Worm (Caenorhabditis elegans) whole organism, early embryonic: Measurements from ENCODE around the gene D1005.5.

Experiments used
- B0310.2 ChIP-seq: sonication (generic microtip); optimal IDR thresholded peaks from 2 replicates; lab custom pipeline; 2016; ENCODE audit warnings: mild to moderate bottlenecking, missing genetic modification characterization, missing compliant biosample characterization
- F13C5.2 ChIP-seq: sonication (generic microtip); optimal IDR thresholded peaks from 2 replicates; lab custom pipeline; 2017; ENCODE audit warnings: mild to moderate bottlenecking, missing genetic modification characterization, inconsistent platforms, missing compliant biosample characterization
- aly-1 ChIP-seq: sonication (generic microtip); optimal IDR thresholded peaks from 2 replicates; lab custom pipeline; 2016; ENCODE audit warnings: missing genetic modification characterization, missing compliant biosample characterization
- ama-1 ChIP-seq: fragments of 150-350 bp; optimal IDR thresholded peaks from 2 replicates; lab custom pipeline; 2014
- ets-7 ChIP-seq: sonication (generic microtip); optimal IDR thresholded peaks from 2 replicates; lab custom pipeline; 2016; ENCODE audit warnings: missing genotype, missing genetic modification characterization, missing compliant biosample characterization
- flt-1 ChIP-seq: fragments of 200-800 bp; sonication (Bioruptor generic); IDR thresholded peaks from 2 replicates; pipeline ENCODE4 v1.3.6; 2022; ENCODE audit warnings: missing genetic modification characterization, missing compliant biosample characterization
- hnd-1 ChIP-seq: sonication (generic microtip); optimal IDR thresholded peaks from 2 replicates; lab custom pipeline; 2016; ENCODE audit warnings: missing genetic modification characterization, missing compliant biosample characterization
- sea-1 ChIP-seq: fragments of 200-800 bp; sonication (Bioruptor generic); conservative IDR thresholded peaks from 2 replicates; pipeline ENCODE4 v1.3.6; 2022; ENCODE audit warnings: missing genetic modification characterization, missing compliant biosample characterization
- tbx-37 ChIP-seq: fragments of 200-800 bp; sonication (Bioruptor generic); conservative IDR thresholded peaks from 2 replicates; pipeline ENCODE4 v1.3.6; 2022; ENCODE audit warnings: missing genetic modification reagents, missing genetic modification characterization, missing compliant biosample characterization
- tra-4 ChIP-seq: sonication (generic microtip); optimal IDR thresholded peaks from 2 replicates; lab custom pipeline; 2017; ENCODE audit warnings: missing genetic modification characterization, missing compliant biosample characterization

DNA sequence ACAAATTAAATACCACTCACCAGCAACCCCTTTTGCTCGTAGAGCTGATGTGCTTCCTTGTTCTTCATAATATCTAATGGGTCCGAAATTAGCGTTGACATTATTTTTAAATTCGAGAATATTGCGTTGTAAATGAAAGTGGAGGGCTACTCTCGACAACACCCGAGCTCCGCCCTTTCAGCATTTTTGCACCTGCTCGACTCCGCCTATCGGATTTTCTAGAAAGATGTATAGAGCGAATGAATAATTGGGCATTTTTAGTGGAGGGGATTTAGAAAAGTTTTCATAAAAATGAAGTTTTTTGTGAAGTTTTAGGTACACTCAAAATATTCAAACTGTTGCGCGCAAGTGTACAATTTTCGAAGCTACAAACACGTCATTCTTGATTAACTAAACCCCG, 21.5 kb upstream of the D1005.5 start, which contains the start of gene F09E10.5:
- TF ChIP-seq F13C5.2: no peak
- no peak for TF ChIP-seq ama-1 (lab: Kevin White, UChicago)
- TF ChIP-seq hnd-1: no peak
- no peak for TF ChIP-seq tra-4
- TF ChIP-seq aly-1 (tag; lab: Kevin White, UChicago): no peak
- TF ChIP-seq sea-1 (GFP tag; lab: Robert Waterston, UW): no peak
- no peak for TF ChIP-seq flt-1
- TF ChIP-seq B0310.2: no peak
- TF ChIP-seq tbx-37 (GFP tag; lab: Robert Waterston, UW): no peak
- TF ChIP-seq ets-7: no peak
